Worm (Caenorhabditis elegans): ENCODE results near the gene cpg-7.
A peak's percentile ranks its signal among the peaks of the same experiment; 100 is the strongest.

The cpg-7 gene

ce11 chrII:14112842-14113241 lies 3.8 kb upstream of the cpg-7 start:
- TF ChIP-seq blmp-1 (tag; optimal IDR thresholded peaks at IDR 0.05) (peak; percentile 65), lin-35 (GFP tag; optimal IDR thresholded peaks at IDR 0.05) (no peak), nhr-237 (tag; optimal IDR thresholded peaks at IDR 0.05) (no peak)

- TF ChIP-seq lin-14 (GFP tag; optimal IDR thresholded peaks at IDR 0.05) (no peak), nhr-85 (tag) (peak; percentile 59)
Observed at ce11 chrII:14106164-14106563, 2.9 kb downstream of the cpg-7 start.

DNA sequence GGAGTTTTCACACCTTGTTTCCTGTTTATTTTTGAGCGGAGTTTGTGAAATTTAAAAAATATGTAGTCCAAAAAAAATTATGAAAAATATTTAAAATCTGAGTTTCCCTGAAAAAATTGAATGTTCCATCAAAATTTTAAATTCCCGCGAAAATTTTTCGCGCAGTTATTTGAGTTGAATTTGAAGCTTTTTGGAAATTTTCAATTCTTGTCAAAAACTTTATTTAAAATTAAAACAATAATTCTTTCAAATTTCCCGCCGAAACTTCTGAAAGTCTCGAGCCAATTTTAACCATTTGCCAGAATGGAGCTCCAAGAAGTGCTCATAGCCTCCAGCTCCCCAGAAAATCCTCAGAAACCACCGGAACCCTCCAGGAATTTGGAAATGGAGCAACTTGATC lies 4.6 kb downstream of the cpg-7 start, which contains the start of gene gur-4:
gur-4 (plus strand) TSS at position 301 of the 400 bp plus-strand sequence.
- TF ChIP-seq nhr-76 (tag; optimal IDR thresholded peaks at IDR 0.05): no peak
- no peak for TF ChIP-seq sox-4 (tag; optimal IDR thresholded peaks at IDR 0.05)
- no peak for TF ChIP-seq nhr-12 (tag; optimal IDR thresholded peaks at IDR 0.05)

DNA sequence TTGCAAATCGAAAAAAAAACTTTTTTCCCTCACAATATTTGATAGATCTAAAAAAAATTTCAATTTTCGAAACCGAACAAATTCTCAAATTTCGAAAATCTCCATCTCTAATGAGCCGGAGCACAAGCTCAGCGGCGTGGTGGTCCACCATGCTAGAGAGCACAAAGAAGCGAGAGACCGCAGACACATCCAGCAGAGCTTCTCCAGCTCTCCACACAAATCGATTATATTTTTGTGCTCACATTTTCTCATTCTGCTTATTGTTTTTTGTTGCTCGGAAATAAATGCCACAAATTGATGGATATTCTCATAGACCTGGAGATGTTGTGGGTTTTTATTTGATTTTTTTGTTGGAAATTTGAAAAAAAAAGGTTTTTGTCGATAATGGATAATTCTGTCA lies 6.9 kb downstream of the cpg-7 start:
- no peak for TF ChIP-seq ceh-90 (tag; optimal IDR thresholded peaks at IDR 0.05)
- TF ChIP-seq efl-3 (GFP tag; optimal IDR thresholded peaks at IDR 0.05): no peak
- TF ChIP-seq nhr-84 (tag; optimal IDR thresholded peaks at IDR 0.05): no peak
- TF ChIP-seq dpl-1 (GFP tag; optimal IDR thresholded peaks at IDR 0.05): peak in 1 of 3 experiments; percentile 22
- no peak for TF ChIP-seq efl-1 (optimal IDR thresholded peaks at IDR 0.05)
- TF ChIP-seq efl-1 (GFP tag; optimal IDR thresholded peaks at IDR 0.05 in 1 of 2): peak in 1 of 2 experiments; percentile 15
- no peak for TF ChIP-seq ceh-8 (GFP tag; optimal IDR thresholded peaks at IDR 0.05)
- no peak for TF ChIP-seq nhr-47 (tag; optimal IDR thresholded peaks at IDR 0.05)
- no peak for TF ChIP-seq nhr-85 (tag)
- TF ChIP-seq vab-15 (tag; optimal IDR thresholded peaks at IDR 0.05): no peak
- TF ChIP-seq unc-130 (tag; optimal IDR thresholded peaks at IDR 0.05): no peak
- TF ChIP-seq lsy-2 (tag; optimal IDR thresholded peaks at IDR 0.05): peak in 1 of 2 experiments; percentile 4
- no peak for TF ChIP-seq ets-5 (GFP tag; IDR thresholded peaks at IDR 0.05)
- TF ChIP-seq fkh-4 (tag; optimal IDR thresholded peaks at IDR 0.05; ENCODE audit: borderline replicate concordance): no peak
- no peak for TF ChIP-seq unc-98 (GFP tag; IDR thresholded peaks at IDR 0.05)
- TF ChIP-seq elt-2 (tag; optimal IDR thresholded peaks at IDR 0.05): no peak
- TF ChIP-seq nhr-11 (tag; optimal IDR thresholded peaks at IDR 0.05): no peak
- TF ChIP-seq unc-86 (tag; optimal IDR thresholded peaks at IDR 0.05): no peak
- no peak for TF ChIP-seq sup-37 (GFP tag; optimal IDR thresholded peaks at IDR 0.05)

- TF ChIP-seq nhr-71 (tag; optimal IDR thresholded peaks at IDR 0.05): no peak
- no peak for TF ChIP-seq C16A3.4 (tag; optimal IDR thresholded peaks at IDR 0.05)
- TF ChIP-seq ceh-82 (tag; optimal IDR thresholded peaks at IDR 0.05): no peak
- no peak for TF ChIP-seq ceh-8 (GFP tag; optimal IDR thresholded peaks at IDR 0.05)
- TF ChIP-seq swsn-7 (tag; optimal IDR thresholded peaks at IDR 0.05): no peak
- no peak for TF ChIP-seq nhr-19 (GFP tag; conservative IDR thresholded peaks at IDR 0.05)
- no peak for TF ChIP-seq aha-1 (tag; optimal IDR thresholded peaks at IDR 0.05)
Observed at ce11 chrII:14100963-14101362, 8.1 kb downstream of the cpg-7 start, which contains the start of gene bkip-1. TSS of gene bkip-1 (plus strand) at chrII:14101263.

DNA sequence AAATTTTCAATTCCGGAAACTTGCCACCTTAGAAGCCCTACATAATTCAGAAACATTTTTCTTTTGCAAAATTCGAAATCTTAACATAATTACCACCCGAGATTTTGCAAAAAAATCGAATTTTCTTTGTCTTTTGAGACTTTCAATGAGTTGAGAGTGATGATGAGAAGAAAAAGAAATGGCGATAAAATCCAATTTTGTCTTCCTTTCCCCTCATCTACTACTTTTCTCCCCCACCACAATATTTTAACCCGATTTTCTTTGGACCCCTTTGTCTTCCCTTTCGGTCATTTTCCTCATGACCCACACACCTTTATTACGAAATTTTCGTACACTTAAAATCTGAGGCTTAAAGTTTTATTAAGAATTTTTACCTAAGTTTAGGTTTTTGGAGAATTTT lies 10.7 kb downstream of the cpg-7 start:
- no peak for TF ChIP-seq ceh-82 (tag; optimal IDR thresholded peaks at IDR 0.05)
- TF ChIP-seq irx-1 (tag; optimal IDR thresholded peaks at IDR 0.05): no peak
- TF ChIP-seq aha-1 (tag; optimal IDR thresholded peaks at IDR 0.05): no peak
- peak; percentile 48 for TF ChIP-seq lin-14 (GFP tag; optimal IDR thresholded peaks at IDR 0.05)
- TF ChIP-seq nhr-76 (tag; optimal IDR thresholded peaks at IDR 0.05): no peak
